Fruit fly (Drosophila melanogaster) whole organism, wandering third instar larva: ENCODE measurements around the gene Rh6.

Experiments used
- Abd-B ChIP-seq: fragments of >200 bp; optimal IDR thresholded peaks from 2 replicates; lab custom pipeline; 2017; ENCODE audit warnings: missing biosample characterization, missing genetic modification characterization
- CG32264 ChIP-seq: fragments of 200-800 bp; sonication (Bioruptor generic); optimal IDR thresholded peaks from 2 replicates; lab custom pipeline; 2016; ENCODE audit warnings: missing biosample characterization, missing genetic modification characterization
- CG9705 ChIP-seq: fragments of 200-800 bp; sonication (Bioruptor generic); optimal IDR thresholded peaks from 2 replicates; lab custom pipeline; 2018; ENCODE audit warnings: missing biosample characterization, mild to moderate bottlenecking, missing genetic modification characterization
- CrebA ChIP-seq: fragments of 200-800 bp; sonication (Bioruptor generic); optimal IDR thresholded peaks from 2 replicates; lab custom pipeline; 2016; ENCODE audit warnings: missing biosample characterization, mild to moderate bottlenecking, missing genetic modification characterization, borderline replicate concordance
- Dfd ChIP-seq: fragments of >200 bp; optimal IDR thresholded peaks from 2 replicates; lab custom pipeline; 2017; ENCODE audit warnings: missing biosample characterization, missing genetic modification characterization
- Dif ChIP-seq: fragments of 200-275, 200-300 bp; sonication (Bioruptor generic); optimal IDR thresholded peaks from 2 replicates; lab custom pipeline; 2018; ENCODE audit warnings: missing biosample characterization, missing genetic modification characterization; ENCODE audit not compliant: partially characterized antibody
- GATAd ChIP-seq: sonication (Bioruptor generic); optimal IDR thresholded peaks from 2 replicates; lab custom pipeline; 2016; ENCODE audit warnings: missing biosample characterization, missing genetic modification characterization
- HLH106 ChIP-seq: fragments of 200-800 bp; optimal IDR thresholded peaks from 3 replicates; lab custom pipeline; 2019; ENCODE audit warnings: missing biosample characterization, mild to moderate bottlenecking, missing genetic modification characterization, moderate library complexity
- Hnf4 ChIP-seq: fragments of 200-800 bp; sonication (Bioruptor generic); optimal IDR thresholded peaks from 2 replicates; lab custom pipeline; 2016; ENCODE audit warnings: missing biosample characterization, mild to moderate bottlenecking, missing genetic modification characterization
- Hr78 ChIP-seq: fragments of >200 bp; optimal IDR thresholded peaks from 2 replicates; lab custom pipeline; 2017; ENCODE audit warnings: missing biosample characterization, missing genetic modification characterization
- Hr83 ChIP-seq: fragments of 200-300 bp; sonication (Bioruptor generic); optimal IDR thresholded peaks from 2 replicates; lab custom pipeline; 2016; ENCODE audit warnings: missing biosample characterization, mild to moderate bottlenecking, missing genetic modification characterization, moderate library complexity; ENCODE audit not compliant: poor library complexity, severe bottlenecking
- Mio ChIP-seq: sonication (Bioruptor generic); optimal IDR thresholded peaks from 2 replicates; lab custom pipeline; 2016; ENCODE audit warnings: missing biosample characterization, missing genetic modification characterization
- Myc ChIP-seq: fragments of >200 bp; optimal IDR thresholded peaks from 2 replicates; lab custom pipeline; 2017
- N ChIP-seq: fragments of >200 bp; optimal IDR thresholded peaks from 2 replicates; lab custom pipeline; 2018; ENCODE audit warnings: missing biosample characterization, missing external identifiers, missing genetic modification characterization
- OdsH ChIP-seq: fragments of 200-800 bp; sonication (Bioruptor generic); optimal IDR thresholded peaks from 2 replicates; lab custom pipeline; 2016; ENCODE audit warnings: missing biosample characterization, mild to moderate bottlenecking, missing genetic modification characterization
- Rel ChIP-seq, 2 experiments: fragments of 200-800 bp; sonication (Bioruptor generic) in 1 of 2; optimal IDR thresholded peaks; 2 replicates in 1 of 2; 3 replicates in 1 of 2; lab custom pipeline; 2016 to 2019; ENCODE audit warnings: mild to moderate bottlenecking in 2 of 2, missing biosample characterization in 2 of 2, missing genetic modification characterization in 2 of 2, moderate library complexity in 1 of 2
- Sp1 ChIP-seq: fragments of 200-800 bp; sonication (Bioruptor generic); optimal IDR thresholded peaks from 3 replicates; lab custom pipeline; 2019; ENCODE audit warnings: missing biosample characterization, mild to moderate bottlenecking, missing genetic modification characterization, moderate library complexity
- Vsx2 ChIP-seq: fragments of 200-300, 225-300 bp; sonication (Bioruptor generic); optimal IDR thresholded peaks from 2 replicates; lab custom pipeline; 2018; ENCODE audit warnings: missing biosample characterization, missing genetic modification characterization; ENCODE audit not compliant: partially characterized antibody
- br ChIP-seq: fragments of 200-800 bp; sonication (Bioruptor generic); optimal IDR thresholded peaks from 2 replicates; lab custom pipeline; 2016; ENCODE audit warnings: missing biosample characterization, missing genetic modification characterization
- brk ChIP-seq: fragments of 200-800 bp; sonication (Bioruptor generic); optimal IDR thresholded peaks from 2 replicates; lab custom pipeline; 2016; ENCODE audit warnings: missing biosample characterization, mild to moderate bottlenecking, missing genetic modification characterization
- dl ChIP-seq, 2 experiments: fragments of 175-275, 200-275 bp in 1 of 2; fragments of 200-275 bp in 1 of 2; sonication (Bioruptor generic); optimal IDR thresholded peaks; lab custom pipeline; 2018; ENCODE audit warnings: mild to moderate bottlenecking in 2 of 2, missing biosample characterization in 2 of 2, missing genetic modification characterization in 2 of 2, moderate library complexity in 2 of 2; ENCODE audit not compliant: partially characterized antibody in 2 of 2, insufficient read depth in 1 of 2
- dmrt93B ChIP-seq: fragments of 200-800 bp; sonication (Bioruptor generic); optimal IDR thresholded peaks from 2 replicates; lab custom pipeline; 2018; ENCODE audit warnings: missing biosample characterization, mild to moderate bottlenecking, missing genetic modification characterization
- dsf ChIP-seq: sonication (Bioruptor generic); optimal IDR thresholded peaks from 2 replicates; lab custom pipeline; 2016; ENCODE audit warnings: missing biosample characterization, missing genetic modification characterization, borderline replicate concordance
- ey ChIP-seq: fragments of 200-800 bp; sonication (Bioruptor generic); optimal IDR thresholded peaks from 2 replicates; lab custom pipeline; 2016; ENCODE audit warnings: missing biosample characterization, missing genetic modification characterization
- foxo ChIP-seq, 2 experiments: fragments of 200-800 bp; sonication (Bioruptor generic); optimal IDR thresholded peaks; 2 replicates in 1 of 2; 3 replicates in 1 of 2; lab custom pipeline; 2016 to 2017; ENCODE audit warnings: missing biosample characterization in 2 of 2, missing genetic modification characterization in 2 of 2
- fru ChIP-seq: fragments of 200-800 bp; sonication (Bioruptor generic); optimal IDR thresholded peaks from 3 replicates; lab custom pipeline; 2016; ENCODE audit warnings: missing biosample characterization, mild to moderate bottlenecking, missing genetic modification characterization
- h ChIP-seq: fragments of 200-800 bp; sonication (Bioruptor generic); optimal IDR thresholded peaks from 3 replicates; lab custom pipeline; 2016; ENCODE audit warnings: missing biosample characterization, mild to moderate bottlenecking, missing genetic modification characterization
- jim ChIP-seq: fragments of 175-275, 200-325 bp; sonication (Bioruptor generic); optimal IDR thresholded peaks from 2 replicates; lab custom pipeline; 2016; ENCODE audit warnings: missing biosample characterization, mild to moderate bottlenecking, missing genetic modification characterization
- pan ChIP-seq: fragments of >200 bp; optimal IDR thresholded peaks from 2 replicates; lab custom pipeline; 2017
- psq ChIP-seq: fragments of 200-800 bp; sonication (Bioruptor generic); optimal IDR thresholded peaks from 3 replicates; lab custom pipeline; 2017; ENCODE audit warnings: missing biosample characterization, mild to moderate bottlenecking, missing genetic modification characterization, moderate library complexity
- rgr ChIP-seq: fragments of 200-800 bp; sonication (Bioruptor generic); optimal IDR thresholded peaks from 3 replicates; lab custom pipeline; 2016; ENCODE audit warnings: missing biosample characterization, mild to moderate bottlenecking, missing genetic modification characterization
- sage ChIP-seq: fragments of 200-800 bp; sonication (Bioruptor generic); optimal IDR thresholded peaks from 2 replicates; lab custom pipeline; 2016; ENCODE audit warnings: missing biosample characterization, mild to moderate bottlenecking, missing genetic modification characterization
- sv ChIP-seq: fragments of 200-800 bp; sonication (Bioruptor generic); optimal IDR thresholded peaks from 3 replicates; lab custom pipeline; 2016; ENCODE audit warnings: missing biosample characterization, missing genetic modification characterization
- tai ChIP-seq: sonication (Bioruptor generic); optimal IDR thresholded peaks from 2 replicates; lab custom pipeline; 2016; ENCODE audit warnings: missing biosample characterization, missing genetic modification characterization
- usp ChIP-seq: fragments of >200 bp; optimal IDR thresholded peaks from 2 replicates; lab custom pipeline; 2017; ENCODE audit warnings: missing biosample characterization, missing genetic modification characterization

The Rh6 gene

dm6 chr3R:15458186-15458715, 24.7 kb upstream of the Rh6 start:
- no peak for TF ChIP-seq Hr78
- no peak for TF ChIP-seq Rel (GFP tag; optimal IDR thresholded peaks at IDR 0.05; lab: Kevin White, UChicago)
- TF ChIP-seq Rel (tag; optimal IDR thresholded peaks at IDR 0.05; lab: Kevin White, UChicago): peak; percentile 94

dm6 chr3R:15463172-15463571, 19.8 kb upstream of the Rh6 start:
- TF ChIP-seq dmrt93B (GFP tag; lab: Kevin White, UChicago) (no peak), Dif (GFP tag; lab: Kevin White, UChicago) (no peak), psq (no peak), sv (GFP tag; lab: Kevin White, UChicago) (no peak), brk (GFP tag; lab: Kevin White, UChicago) (no peak), dsf (GFP tag; lab: Kevin White, UChicago) (no peak)

- TF ChIP-seq OdsH (GFP tag; lab: Kevin White, UChicago): peak; percentile 34
- TF ChIP-seq Hr83 (GFP tag; lab: Kevin White, UChicago): peak; percentile 80
- no peak for TF ChIP-seq HLH106 (tag; lab: Kevin White, UChicago)
- TF ChIP-seq foxo (GFP tag; optimal IDR thresholded peaks at IDR 0.05; lab: Kevin White, UChicago): peak in 1 of 2 experiments; percentile 17
- TF ChIP-seq brk (GFP tag; lab: Kevin White, UChicago): no peak
- peak; percentile 54 for TF ChIP-seq h (GFP tag; lab: Kevin White, UChicago)
- peak; percentile 45 for TF ChIP-seq Hnf4 (GFP tag; lab: Kevin White, UChicago)
- TF ChIP-seq psq: peak; percentile 12
- no peak for TF ChIP-seq dsf (GFP tag; lab: Kevin White, UChicago)
- TF ChIP-seq rgr (GFP tag; lab: Kevin White, UChicago): peak; percentile 47
- TF ChIP-seq tai (GFP tag; lab: Kevin White, UChicago): peak; percentile 53
These were observed 14.8 kb upstream of the Rh6 start for dm6 chr3R:15467991-15468764.

- TF ChIP-seq Myc (lab: Kevin White, UChicago) (no peak), Hr83 (GFP tag; lab: Kevin White, UChicago) (no peak), Dif (GFP tag; lab: Kevin White, UChicago) (no peak), Abd-B (GFP tag; lab: Kevin White, UChicago) (no peak)
These were observed 11.2 kb upstream of the Rh6 start for dm6 chr3R:15471742-15472141.

dm6 chr3R:15472753-15473212, 10.2 kb upstream of the Rh6 start:
- TF ChIP-seq ey (GFP tag; lab: Kevin White, UChicago) (peak; percentile 46), jim (GFP tag; lab: Kevin White, UChicago) (no peak), Myc (lab: Kevin White, UChicago) (no peak), Hr78 (no peak), N (no peak), Sp1 (GFP tag; lab: Kevin White, UChicago) (no peak), GATAd (GFP tag; lab: Kevin White, UChicago) (no peak), Mio (no peak), Dfd (no peak), usp (GFP tag; lab: Kevin White, UChicago) (no peak), OdsH (GFP tag; lab: Kevin White, UChicago) (no peak), h (GFP tag; lab: Kevin White, UChicago) (peak; percentile 19), Hnf4 (GFP tag; lab: Kevin White, UChicago) (no peak), pan (lab: Kevin White, UChicago) (no peak), Hr83 (GFP tag; lab: Kevin White, UChicago) (no peak), tai (GFP tag; lab: Kevin White, UChicago) (no peak), sage (GFP tag; lab: Kevin White, UChicago) (no peak), rgr (GFP tag; lab: Kevin White, UChicago) (peak; percentile 0), dsf (GFP tag; lab: Kevin White, UChicago) (no peak), dl (GFP tag; optimal IDR thresholded peaks at IDR 0.05; lab: Kevin White, UChicago; ENCODE audit: insufficient read depth in 1 of 2, partially characterized antibody in 2 of 2) (no peak), Rel (GFP tag; optimal IDR thresholded peaks at IDR 0.05; lab: Kevin White, UChicago) (no peak), Rel (tag; optimal IDR thresholded peaks at IDR 0.05; lab: Kevin White, UChicago) (no peak), sv (GFP tag; lab: Kevin White, UChicago) (no peak), foxo (GFP tag; optimal IDR thresholded peaks at IDR 0.05; lab: Kevin White, UChicago) (peak in 1 of 2 experiments; percentile 27), br (GFP tag; lab: Kevin White, UChicago) (no peak), HLH106 (tag; lab: Kevin White, UChicago) (peak; percentile 35), fru (GFP tag; lab: Kevin White, UChicago) (no peak), brk (GFP tag; lab: Kevin White, UChicago) (no peak), CrebA (GFP tag; lab: Kevin White, UChicago) (no peak), CG9705 (GFP tag; lab: Kevin White, UChicago) (no peak), dmrt93B (GFP tag; lab: Kevin White, UChicago) (no peak), psq (peak; percentile 7), CG32264 (no peak), Vsx2 (no peak)
- TF ChIP-seq, all 38 proteins: peak for 6
